Worm (Caenorhabditis elegans) whole organism, L3 larva: ENCODE measurements around the gene Y47D3A.34.

Source experiments
- R02D3.7 ChIP-seq: fragments of 150-350 bp; optimal IDR thresholded peaks from 2 replicates; lab custom pipeline; 2014; ENCODE audit warnings: missing biosample characterization, missing genetic modification characterization
- ama-1 ChIP-seq: fragments of 150-350 bp; optimal IDR thresholded peaks from 2 replicates; lab custom pipeline; 2018
- egl-27 ChIP-seq: sonication (generic microtip); optimal IDR thresholded peaks from 4 replicates; lab custom pipeline; 2017; ENCODE audit warnings: missing biosample characterization, missing genetic modification reagents, missing genetic modification characterization
- elt-1 ChIP-seq: fragments of 150-350 bp; optimal IDR thresholded peaks from 2 replicates; lab custom pipeline; 2014; ENCODE audit warnings: missing biosample characterization, missing genetic modification characterization
- elt-3 ChIP-seq, 3 experiments: fragments of 150-350 bp in 1 of 3; sonication (generic microtip) in 2 of 3; optimal IDR thresholded peaks; 2 replicates in 2 of 3; 4 replicates in 1 of 3; lab custom pipeline; 2014 to 2017; ENCODE audit warnings: missing biosample characterization in 3 of 3, missing genetic modification characterization in 3 of 3
- fkh-10 ChIP-seq: sonication (generic microtip); optimal IDR thresholded peaks from 2 replicates; lab custom pipeline; 2017; ENCODE audit warnings: missing biosample characterization, missing genetic modification reagents, missing genetic modification characterization
- nhr-11 ChIP-seq: fragments of 150-350 bp; optimal IDR thresholded peaks from 2 replicates; lab custom pipeline; 2014; ENCODE audit warnings: missing biosample characterization, missing genetic modification characterization
- nhr-12 ChIP-seq: fragments of 150-350 bp; optimal IDR thresholded peaks from 2 replicates; lab custom pipeline; 2014; ENCODE audit warnings: missing biosample characterization, missing genetic modification characterization
- nhr-28 ChIP-seq: fragments of 150-350 bp; optimal IDR thresholded peaks from 2 replicates; lab custom pipeline; 2014; ENCODE audit warnings: missing biosample characterization, missing genetic modification characterization
- unc-62 ChIP-seq: fragments of 150-350 bp; sonication (generic microtip); optimal IDR thresholded peaks from 4 replicates; lab custom pipeline; 2014; ENCODE audit warnings: missing biosample characterization, missing genetic modification reagents, missing genetic modification characterization

- TF ChIP-seq elt-1 (no peak), egl-27 (tag; lab: Kevin White, UChicago) (no peak), nhr-11 (no peak), elt-3 (tag; optimal IDR thresholded peaks at IDR 0.05; lab: Kevin White, UChicago) (no peak), nhr-12 (tag; lab: Kevin White, UChicago) (no peak), ama-1 (lab: Kevin White, UChicago) (no peak), nhr-28 (no peak), fkh-10 (no peak), unc-62 (GFP tag; lab: Kevin White, UChicago) (no peak), R02D3.7 (tag; lab: Kevin White, UChicago) (no peak)
Observed at ce11 chrIII:11193251-11193650, 41.4 kb downstream of the Y47D3A.34 start.
